Worm (Caenorhabditis elegans) whole organism, mixed stage, embryonic: Measurements from ENCODE around the gene snt-1.
A peak's percentile ranks its signal among the peaks of the same experiment; 100 is the strongest.

Source experiments
- M03D4.4 ChIP-seq: sonication (generic microtip); optimal IDR thresholded peaks from 2 replicates; lab custom pipeline; 2017; ENCODE audit warnings: mild to moderate bottlenecking, missing genetic modification characterization, missing compliant biosample characterization
- bed-3 ChIP-seq: fragments of 200-800 bp; sonication (Bioruptor generic); optimal IDR thresholded peaks from 3 replicates; lab custom pipeline; 2018; ENCODE audit warnings: mild to moderate bottlenecking, missing genetic modification characterization, moderate library complexity, missing compliant biosample characterization
- blmp-1 ChIP-seq: fragments of 150-350 bp; optimal IDR thresholded peaks from 2 replicates; lab custom pipeline; 2014; ENCODE audit warnings: missing biosample characterization, missing genetic modification characterization
- ceh-39 ChIP-seq: fragments of 150-350 bp; optimal IDR thresholded peaks from 2 replicates; lab custom pipeline; 2014; ENCODE audit warnings: missing biosample characterization, missing genetic modification characterization
- ceh-43 ChIP-seq: fragments of 200-800 bp; sonication (Bioruptor generic); optimal IDR thresholded peaks from 2 replicates; lab custom pipeline; 2018; ENCODE audit warnings: mild to moderate bottlenecking, missing genetic modification characterization, moderate library complexity, missing compliant biosample characterization
- ceh-83 ChIP-seq: fragments of 200-800 bp; sonication (Bioruptor generic); optimal IDR thresholded peaks from 2 replicates; lab custom pipeline; 2018; ENCODE audit warnings: mild to moderate bottlenecking, missing genetic modification characterization, missing compliant biosample characterization
- ces-1 ChIP-seq: fragments of 150-350 bp; optimal IDR thresholded peaks from 2 replicates; lab custom pipeline; 2014; ENCODE audit warnings: missing biosample characterization, missing genetic modification reagents, missing genetic modification characterization
- cnd-1 ChIP-seq: fragments of 200-800 bp; sonication (Bioruptor generic); optimal IDR thresholded peaks from 2 replicates; lab custom pipeline; 2018; ENCODE audit warnings: mild to moderate bottlenecking, missing genetic modification characterization, missing compliant biosample characterization
- drap-1 ChIP-seq: fragments of 200-800 bp; sonication (Bioruptor generic); optimal IDR thresholded peaks from 3 replicates; lab custom pipeline; 2018; ENCODE audit warnings: mild to moderate bottlenecking, missing genetic modification characterization, missing compliant biosample characterization
- elt-1 ChIP-seq: sonication (generic microtip); optimal IDR thresholded peaks from 2 replicates; lab custom pipeline; 2017; ENCODE audit warnings: missing genetic modification characterization, mild to moderate bottlenecking, missing compliant biosample characterization, antibody characterized with exemption, moderate library complexity, borderline replicate concordance; ENCODE audit not compliant: insufficient read depth
- elt-3 ChIP-seq: fragments of 150-350 bp; optimal IDR thresholded peaks from 2 replicates; lab custom pipeline; 2014; ENCODE audit warnings: missing biosample characterization, missing genetic modification characterization
- flh-1 ChIP-seq: fragments of 200-800 bp; sonication (Bioruptor generic); optimal IDR thresholded peaks from 2 replicates; lab custom pipeline; 2018; ENCODE audit warnings: mild to moderate bottlenecking, missing genetic modification characterization, moderate library complexity, missing compliant biosample characterization
- ham-2 ChIP-seq: fragments of 200-800 bp; sonication (Bioruptor generic); optimal IDR thresholded peaks from 2 replicates; lab custom pipeline; 2018; ENCODE audit warnings: mild to moderate bottlenecking, missing genetic modification characterization, missing compliant biosample characterization
- hlh-1 ChIP-seq: fragments of 150-350 bp; optimal IDR thresholded peaks from 2 replicates; lab custom pipeline; 2014; ENCODE audit warnings: missing biosample characterization, missing genetic modification reagents, missing genetic modification characterization
- lin-13 ChIP-seq: fragments of 150-350 bp; optimal IDR thresholded peaks from 2 replicates; lab custom pipeline; 2014; ENCODE audit warnings: missing biosample characterization, missing genetic modification characterization
- lin-32 ChIP-seq: fragments of 200-800 bp; sonication (Bioruptor generic); optimal IDR thresholded peaks from 2 replicates; lab custom pipeline; 2018; ENCODE audit warnings: mild to moderate bottlenecking, missing genetic modification characterization, missing compliant biosample characterization
- lsy-2 ChIP-seq: fragments of 150-350 bp; optimal IDR thresholded peaks from 2 replicates; lab custom pipeline; 2014; ENCODE audit warnings: missing biosample characterization, missing genetic modification characterization
- mab-5 ChIP-seq: fragments of 150-350 bp; optimal IDR thresholded peaks from 2 replicates; lab custom pipeline; 2014; ENCODE audit warnings: missing biosample characterization, missing genetic modification characterization
- mep-1 ChIP-seq: fragments of 150-350 bp; optimal IDR thresholded peaks from 2 replicates; lab custom pipeline; 2017; ENCODE audit warnings: missing biosample characterization, missing genetic modification reagents, missing genetic modification characterization, inconsistent platforms
- mls-2 ChIP-seq: sonication (generic microtip); optimal IDR thresholded peaks from 2 replicates; lab custom pipeline; 2016; ENCODE audit warnings: mild to moderate bottlenecking, missing genetic modification characterization, moderate library complexity, missing compliant biosample characterization
- nhr-12 ChIP-seq: fragments of 150-350 bp; optimal IDR thresholded peaks from 2 replicates; lab custom pipeline; 2014; ENCODE audit warnings: missing biosample characterization, missing genetic modification characterization
- nhr-2 ChIP-seq: fragments of 150-350 bp; optimal IDR thresholded peaks from 2 replicates; lab custom pipeline; 2014; ENCODE audit warnings: missing biosample characterization, missing genetic modification characterization
- nhr-237 ChIP-seq: fragments of 150-350 bp; optimal IDR thresholded peaks from 2 replicates; lab custom pipeline; 2014; ENCODE audit warnings: missing biosample characterization, missing genetic modification characterization
- nhr-28 ChIP-seq: fragments of 150-350 bp; optimal IDR thresholded peaks from 2 replicates; lab custom pipeline; 2014; ENCODE audit warnings: missing biosample characterization, missing genetic modification characterization
- nhr-76 ChIP-seq: sonication (generic microtip); optimal IDR thresholded peaks from 2 replicates; lab custom pipeline; 2017; ENCODE audit warnings: missing biosample characterization, missing genetic modification characterization
- pha-4 ChIP-seq: fragments of 150-350 bp; optimal IDR thresholded peaks from 2 replicates; lab custom pipeline; 2018; ENCODE audit warnings: missing biosample characterization, missing genetic modification reagents, missing genetic modification characterization
- sem-2 ChIP-seq: fragments of 200-800 bp; sonication (Bioruptor generic); optimal IDR thresholded peaks from 2 replicates; lab custom pipeline; 2018; ENCODE audit warnings: mild to moderate bottlenecking, missing genetic modification characterization, missing compliant biosample characterization
- snpc-4 ChIP-seq: fragments of 150-350 bp; optimal IDR thresholded peaks from 2 replicates; lab custom pipeline; 2014; ENCODE audit warnings: missing biosample characterization, missing genetic modification characterization
- sptf-1 ChIP-seq: sonication (generic microtip); optimal IDR thresholded peaks from 2 replicates; lab custom pipeline; 2017; ENCODE audit warnings: mild to moderate bottlenecking, missing genetic modification characterization, moderate library complexity, missing compliant biosample characterization
- tbx-8 ChIP-seq: fragments of 200-800 bp; sonication (Bioruptor generic); optimal IDR thresholded peaks from 2 replicates; lab custom pipeline; 2018; ENCODE audit warnings: mild to moderate bottlenecking, missing genetic modification characterization, moderate library complexity, missing compliant biosample characterization
- unc-120 ChIP-seq: sonication (generic microtip); optimal IDR thresholded peaks from 2 replicates; lab custom pipeline; 2017; ENCODE audit warnings: missing genetic modification characterization, missing compliant biosample characterization; ENCODE audit not compliant: poor library complexity, severe bottlenecking
- unc-39 ChIP-seq: fragments of 150-350 bp; optimal IDR thresholded peaks from 2 replicates; lab custom pipeline; 2014; ENCODE audit warnings: missing biosample characterization, missing genetic modification characterization
- unc-62 ChIP-seq: fragments of 150-350 bp; optimal IDR thresholded peaks from 2 replicates; lab custom pipeline; 2014; ENCODE audit warnings: missing biosample characterization, missing genetic modification reagents, missing genetic modification characterization
- zip-8 ChIP-seq: fragments of 150-350 bp; optimal IDR thresholded peaks from 2 replicates; lab custom pipeline; 2014; ENCODE audit warnings: missing biosample characterization, missing genetic modification characterization
- ztf-11 ChIP-seq: fragments of 150-350 bp; optimal IDR thresholded peaks from 2 replicates; lab custom pipeline; 2014; ENCODE audit warnings: missing biosample characterization, missing genetic modification characterization

The snt-1 gene

ce11 chrII:6828073-6828900 lies 17.5 kb downstream of the snt-1 start:
- TF ChIP-seq snpc-4 (tag; lab: Kevin White, UChicago), result no peak
- no peak for TF ChIP-seq hlh-1 (tag; lab: Kevin White, UChicago)
- TF ChIP-seq mep-1 (tag; lab: Kevin White, UChicago), result no peak
- TF ChIP-seq ztf-11 (tag; lab: Kevin White, UChicago), result no peak
- no peak for TF ChIP-seq ceh-43 (GFP tag; lab: Kevin White, UChicago)
- TF ChIP-seq elt-3, result no peak
- no peak for TF ChIP-seq unc-62 (GFP tag; lab: Kevin White, UChicago)
- TF ChIP-seq zip-8 (tag; lab: Kevin White, UChicago), result no peak
- TF ChIP-seq mls-2 (tag; lab: Kevin White, UChicago), result no peak
- no peak for TF ChIP-seq sem-2 (GFP tag; lab: Kevin White, UChicago)
- TF ChIP-seq blmp-1 (tag; lab: Kevin White, UChicago), result no peak
- TF ChIP-seq ceh-83 (GFP tag; lab: Kevin White, UChicago), result no peak
- TF ChIP-seq lin-13 (tag; lab: Kevin White, UChicago), result no peak
- TF ChIP-seq mab-5 (tag; lab: Kevin White, UChicago), result no peak
- no peak for TF ChIP-seq unc-39 (tag; lab: Kevin White, UChicago)
- TF ChIP-seq unc-120 (tag; lab: Kevin White, UChicago), result peak; percentile 28
- no peak for TF ChIP-seq nhr-2 (tag; lab: Kevin White, UChicago)
- no peak for TF ChIP-seq nhr-12 (tag; lab: Kevin White, UChicago)
- TF ChIP-seq M03D4.4 (tag; lab: Kevin White, UChicago), result no peak
- no peak for TF ChIP-seq elt-1 (tag; lab: Kevin White, UChicago)
- TF ChIP-seq lin-32 (GFP tag; lab: Kevin White, UChicago), result no peak
- peak; percentile 81 for TF ChIP-seq ces-1
- no peak for TF ChIP-seq bed-3 (GFP tag; lab: Kevin White, UChicago)
- TF ChIP-seq tbx-8 (GFP tag; lab: Kevin White, UChicago), result no peak
- TF ChIP-seq drap-1 (GFP tag; lab: Kevin White, UChicago), result no peak
- TF ChIP-seq nhr-28 (tag; lab: Kevin White, UChicago), result no peak
- TF ChIP-seq pha-4, result peak; percentile 2
- no peak for TF ChIP-seq nhr-237
- TF ChIP-seq ceh-39 (tag; lab: Kevin White, UChicago), result no peak
- TF ChIP-seq nhr-76 (tag; lab: Kevin White, UChicago), result no peak
- TF ChIP-seq sptf-1 (tag; lab: Kevin White, UChicago), result peak; percentile 59
- TF ChIP-seq ham-2 (GFP tag; lab: Kevin White, UChicago), result no peak
- no peak for TF ChIP-seq flh-1 (GFP tag; lab: Kevin White, UChicago)
- no peak for TF ChIP-seq lsy-2 (tag; lab: Kevin White, UChicago)
- peak; percentile 2 for TF ChIP-seq cnd-1

- TF ChIP-seq blmp-1 (tag; lab: Kevin White, UChicago) (peak; percentile 84), bed-3 (GFP tag; lab: Kevin White, UChicago) (no peak), ham-2 (GFP tag; lab: Kevin White, UChicago) (peak; percentile 64), lin-32 (GFP tag; lab: Kevin White, UChicago) (no peak), unc-62 (GFP tag; lab: Kevin White, UChicago) (peak; percentile 87), ces-1 (peak; percentile 55), pha-4 (peak; percentile 30), elt-1 (tag; lab: Kevin White, UChicago) (peak; percentile 11), nhr-12 (tag; lab: Kevin White, UChicago) (no peak)
Observed at ce11 chrII:6829108-6829507, 18.3 kb downstream of the snt-1 start.

DNA sequence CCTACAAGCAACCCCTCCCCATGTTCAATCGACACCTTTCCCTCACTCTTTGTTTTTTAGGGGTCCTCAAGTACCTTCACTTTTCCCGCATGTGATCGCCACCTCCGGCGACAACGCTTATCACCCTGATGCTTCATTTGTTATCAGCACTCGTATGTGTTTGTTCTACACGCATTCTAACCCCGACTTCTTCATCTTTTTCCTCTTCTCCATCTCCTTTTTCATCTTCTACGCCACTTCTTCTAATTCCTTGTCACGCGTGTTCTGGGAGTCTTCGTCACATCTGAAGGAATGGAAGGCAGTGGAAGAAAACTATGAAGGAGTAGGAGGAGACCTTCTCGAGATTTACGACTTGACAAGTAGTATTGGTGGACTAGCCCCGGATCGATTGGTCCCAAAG lies 19.2 kb downstream of the snt-1 start:
- no peak for TF ChIP-seq ceh-39 (tag; lab: Kevin White, UChicago)
- peak; percentile 32 for TF ChIP-seq unc-62 (GFP tag; lab: Kevin White, UChicago)
